Fruit fly (Drosophila melanogaster) whole organism, prepupa: ENCODE data around the gene Ir8a.

ENCODE experiments used
- CG11902 ChIP-seq: fragments of 200-800 bp; sonication (Bioruptor generic); optimal IDR thresholded peaks from 3 replicates; lab custom pipeline; 2016; ENCODE audit warnings: missing biosample characterization, missing genetic modification characterization
- CG15336 ChIP-seq: fragments of 200-800 bp; sonication (Bioruptor generic); IDR thresholded peaks from 2 replicates; pipeline ENCODE4 v1.3.6; 2022; ENCODE audit warnings: missing biosample characterization, missing genetic modification characterization
- CG3032 ChIP-seq: fragments of 200-800 bp; optimal IDR thresholded peaks from 2 replicates; lab custom pipeline; 2019; ENCODE audit warnings: missing biosample characterization, mild to moderate bottlenecking, missing genetic modification characterization, moderate library complexity
- CG4318 ChIP-seq: fragments of 200-800 bp; sonication (Bioruptor generic); optimal IDR thresholded peaks from 3 replicates; lab custom pipeline; 2017; ENCODE audit warnings: missing biosample characterization, mild to moderate bottlenecking, missing genetic modification characterization
- CG6854 ChIP-seq: fragments of 200-800 bp; sonication (Bioruptor generic); optimal IDR thresholded peaks from 2 replicates; lab custom pipeline; 2017; ENCODE audit warnings: missing biosample characterization, mild to moderate bottlenecking, missing genetic modification characterization
- CG8319 ChIP-seq: fragments of 200-800 bp; sonication (Bioruptor generic); optimal IDR thresholded peaks from 3 replicates; lab custom pipeline; 2016; ENCODE audit warnings: missing biosample characterization, missing genetic modification characterization
- Sox102F ChIP-seq: fragments of 200-800 bp; sonication (Bioruptor generic); optimal IDR thresholded peaks from 2 replicates; lab custom pipeline; 2016; ENCODE audit warnings: missing biosample characterization, mild to moderate bottlenecking, missing genetic modification characterization
- salr ChIP-seq, 2 experiments: fragments of 200-800 bp; sonication (Bioruptor generic); optimal IDR thresholded peaks; 3 replicates each; lab custom pipeline; 2016 to 2018; ENCODE audit warnings: missing biosample characterization in 2 of 2, missing genetic modification characterization in 2 of 2, mild to moderate bottlenecking in 1 of 2
- svp ChIP-seq: fragments of 200-800 bp; sonication (Bioruptor generic); peaks from one replicate; lab custom pipeline; 2016; ENCODE audit warnings: missing biosample characterization, missing genetic modification characterization

DNA sequence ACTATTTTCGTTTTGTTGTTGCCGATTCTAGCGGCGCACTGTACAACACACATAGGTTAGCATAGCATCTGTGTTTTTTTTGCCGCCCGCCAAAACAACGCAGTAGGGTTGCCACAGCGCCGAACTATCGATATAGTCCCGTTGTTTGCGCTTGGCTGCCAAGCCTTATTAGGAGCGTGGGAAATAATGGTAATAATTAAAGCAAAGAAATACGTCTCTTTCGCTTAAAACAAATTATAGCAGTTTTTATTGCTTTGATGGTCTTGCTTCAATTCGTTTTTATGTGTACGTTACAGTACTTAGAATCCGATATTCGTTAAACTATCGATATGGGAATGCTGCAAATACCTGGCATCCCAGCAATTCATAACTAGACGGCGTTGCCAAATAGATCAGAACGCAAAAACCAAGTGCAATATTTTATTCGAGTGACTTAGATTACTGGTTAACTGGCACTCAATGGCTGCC, 7.1 kb upstream of the Ir8a start, which contains the start of the genes mxc and Larp7:
- TF ChIP-seq CG6854, result no peak
- 0 out of 2 replicates have a peak, but pooled peaks have one; percentile 33 for TF ChIP-seq CG15336 (GFP tag; lab: Robert Waterston, UW)
- TF ChIP-seq Sox102F (GFP tag; lab: Kevin White, UChicago), result no peak
- peak; percentile 45 for TF ChIP-seq CG11902
- no peak for TF ChIP-seq salr (GFP tag; optimal IDR thresholded peaks at IDR 0.05; lab: Kevin White, UChicago)
- TF ChIP-seq CG8319, result no peak
- peak; percentile 65 for TF ChIP-seq CG3032 (tag; lab: Kevin White, UChicago)
- peak; percentile 82 for TF ChIP-seq svp
- TF ChIP-seq CG4318 (GFP tag; lab: Kevin White, UChicago), result no peak
